Worm (Caenorhabditis elegans) whole organism, L3 larva: ENCODE measurements around the gene cids-1.

Experiments used
- R02D3.7 ChIP-seq: fragments of 150-350 bp; optimal IDR thresholded peaks from 2 replicates; lab custom pipeline; 2014; ENCODE audit warnings: missing biosample characterization, missing genetic modification characterization
- aly-2 ChIP-seq: fragments of 150-350 bp; optimal IDR thresholded peaks from 2 replicates; lab custom pipeline; 2014; ENCODE audit warnings: missing biosample characterization, missing genetic modification characterization
- ama-1 ChIP-seq: fragments of 150-350 bp; optimal IDR thresholded peaks from 2 replicates; lab custom pipeline; 2018
- ceh-16 ChIP-seq: sonication (generic microtip); optimal IDR thresholded peaks from 2 replicates; lab custom pipeline; 2017; ENCODE audit warnings: missing biosample characterization, missing genetic modification characterization
- ceh-82 ChIP-seq: fragments of 150-350 bp; optimal IDR thresholded peaks from 2 replicates; lab custom pipeline; 2014; ENCODE audit warnings: missing biosample characterization, missing genetic modification characterization
- ceh-9 ChIP-seq: sonication (generic microtip); optimal IDR thresholded peaks from 2 replicates; lab custom pipeline; 2018; ENCODE audit warnings: missing biosample characterization, missing genetic modification characterization
- daf-12 ChIP-seq: fragments of 150-350 bp; optimal IDR thresholded peaks from 2 replicates; lab custom pipeline; 2014; ENCODE audit warnings: missing biosample characterization, missing genetic modification reagents, missing genetic modification characterization
- egl-27 ChIP-seq: sonication (generic microtip); optimal IDR thresholded peaks from 4 replicates; lab custom pipeline; 2017; ENCODE audit warnings: missing biosample characterization, missing genetic modification reagents, missing genetic modification characterization
- egl-5 ChIP-seq: fragments of 150-350 bp; optimal IDR thresholded peaks from 2 replicates; lab custom pipeline; 2017; ENCODE audit warnings: missing biosample characterization, missing genetic modification reagents, missing genetic modification characterization, inconsistent platforms
- elt-1 ChIP-seq: fragments of 150-350 bp; optimal IDR thresholded peaks from 2 replicates; lab custom pipeline; 2014; ENCODE audit warnings: missing biosample characterization, missing genetic modification characterization
- elt-2 ChIP-seq: sonication (generic microtip); optimal IDR thresholded peaks from 2 replicates; lab custom pipeline; 2016; ENCODE audit warnings: missing genetic modification reagents, mild to moderate bottlenecking, missing genetic modification characterization, missing compliant biosample characterization
- elt-3 ChIP-seq, 3 experiments: fragments of 150-350 bp in 1 of 3; sonication (generic microtip) in 2 of 3; optimal IDR thresholded peaks; 2 replicates in 2 of 3; 4 replicates in 1 of 3; lab custom pipeline; 2014 to 2017; ENCODE audit warnings: missing biosample characterization in 3 of 3, missing genetic modification characterization in 3 of 3
- eor-1 ChIP-seq, 2 experiments: fragments of 150-350 bp; optimal IDR thresholded peaks; 2 replicates each; lab custom pipeline; 2014 to 2018; ENCODE audit warnings: missing biosample characterization in 2 of 2, missing genetic modification characterization in 2 of 2
- fkh-10 ChIP-seq: sonication (generic microtip); optimal IDR thresholded peaks from 2 replicates; lab custom pipeline; 2017; ENCODE audit warnings: missing biosample characterization, missing genetic modification reagents, missing genetic modification characterization
- fkh-2 ChIP-seq: fragments of 150-350 bp; optimal IDR thresholded peaks from 2 replicates; lab custom pipeline; 2014; ENCODE audit warnings: missing biosample characterization, missing genetic modification reagents, missing genetic modification characterization
- fos-1 ChIP-seq: fragments of 150-350 bp; optimal IDR thresholded peaks from 2 replicates; lab custom pipeline; 2014; ENCODE audit warnings: missing biosample characterization, missing genetic modification characterization
- hmg-11 ChIP-seq: sonication (generic microtip); optimal IDR thresholded peaks from 2 replicates; lab custom pipeline; 2016; ENCODE audit warnings: missing genetic modification characterization, missing compliant biosample characterization
- jun-1 ChIP-seq: fragments of 150-350 bp; optimal IDR thresholded peaks from 2 replicates; lab custom pipeline; 2014; ENCODE audit warnings: missing biosample characterization, missing genetic modification reagents, missing genetic modification characterization
- lin-15B ChIP-seq: fragments of 150-350 bp; optimal IDR thresholded peaks from 2 replicates; lab custom pipeline; 2014; ENCODE audit warnings: missing biosample characterization, missing genetic modification characterization
- lin-39 ChIP-seq: fragments of 150-350 bp; optimal IDR thresholded peaks from 2 replicates; lab custom pipeline; 2018; ENCODE audit warnings: missing biosample characterization, missing genetic modification reagents, missing genetic modification characterization
- lsy-12 ChIP-seq: sonication (generic microtip); optimal IDR thresholded peaks from 2 replicates; lab custom pipeline; 2016; ENCODE audit warnings: mild to moderate bottlenecking, missing genetic modification characterization, missing compliant biosample characterization
- mdl-1 ChIP-seq: fragments of 150-350 bp; optimal IDR thresholded peaks from 2 replicates; lab custom pipeline; 2014; ENCODE audit warnings: missing biosample characterization, missing genetic modification characterization
- nfya-1 ChIP-seq: sonication (generic microtip); optimal IDR thresholded peaks from 2 replicates; lab custom pipeline; 2017; ENCODE audit warnings: missing genetic modification characterization, mild to moderate bottlenecking, missing compliant biosample characterization, antibody characterized with exemption, moderate library complexity; ENCODE audit not compliant: insufficient read depth
- nhr-11 ChIP-seq: fragments of 150-350 bp; optimal IDR thresholded peaks from 2 replicates; lab custom pipeline; 2014; ENCODE audit warnings: missing biosample characterization, missing genetic modification characterization
- nhr-12 ChIP-seq: fragments of 150-350 bp; optimal IDR thresholded peaks from 2 replicates; lab custom pipeline; 2014; ENCODE audit warnings: missing biosample characterization, missing genetic modification characterization
- nhr-23 ChIP-seq: fragments of 150-350 bp; optimal IDR thresholded peaks from 2 replicates; lab custom pipeline; 2014; ENCODE audit warnings: missing biosample characterization, missing genetic modification reagents, missing genetic modification characterization
- nhr-237 ChIP-seq: fragments of 150-350 bp; optimal IDR thresholded peaks from 2 replicates; lab custom pipeline; 2014; ENCODE audit warnings: missing biosample characterization, missing genetic modification characterization
- nhr-25 ChIP-seq: sonication (generic microtip); optimal IDR thresholded peaks from 2 replicates; lab custom pipeline; 2017; ENCODE audit warnings: missing biosample characterization, missing genetic modification characterization
- nhr-28 ChIP-seq: fragments of 150-350 bp; optimal IDR thresholded peaks from 2 replicates; lab custom pipeline; 2014; ENCODE audit warnings: missing biosample characterization, missing genetic modification characterization
- nhr-43 ChIP-seq: sonication (generic microtip); optimal IDR thresholded peaks from 2 replicates; lab custom pipeline; 2016; ENCODE audit warnings: mild to moderate bottlenecking, missing genetic modification characterization, missing compliant biosample characterization; ENCODE audit not compliant: poor library complexity, severe bottlenecking
- nhr-76 ChIP-seq: fragments of 150-350 bp; sonication (generic microtip); optimal IDR thresholded peaks from 5 replicates; lab custom pipeline; 2014; ENCODE audit warnings: missing biosample characterization, missing genetic modification characterization
- nhr-77 ChIP-seq: fragments of 150-350 bp; optimal IDR thresholded peaks from 2 replicates; lab custom pipeline; 2014; ENCODE audit warnings: missing biosample characterization, missing genetic modification characterization
- pha-4 ChIP-seq: fragments of 150-350 bp; optimal IDR thresholded peaks from 2 replicates; lab custom pipeline; 2014; ENCODE audit warnings: missing biosample characterization, missing genetic modification reagents, missing genetic modification characterization
- pqm-1 ChIP-seq: fragments of 150-350 bp; optimal IDR thresholded peaks from 2 replicates; lab custom pipeline; 2017; ENCODE audit warnings: missing biosample characterization, missing genetic modification characterization, inconsistent platforms
- sea-2 ChIP-seq: fragments of 150-350 bp; sonication (generic microtip); optimal IDR thresholded peaks from 4 replicates; lab custom pipeline; 2014; ENCODE audit warnings: missing biosample characterization, missing genetic modification reagents, missing genetic modification characterization
- skn-1 ChIP-seq: fragments of 150-350 bp; optimal IDR thresholded peaks from 2 replicates; lab custom pipeline; 2014; ENCODE audit warnings: missing biosample characterization, missing genetic modification characterization
- snpc-4 ChIP-seq: fragments of 150-350 bp; optimal IDR thresholded peaks from 2 replicates; lab custom pipeline; 2014; ENCODE audit warnings: missing biosample characterization, missing genetic modification characterization
- tbx-2 ChIP-seq: sonication (generic microtip); optimal IDR thresholded peaks from 2 replicates; lab custom pipeline; 2016; ENCODE audit warnings: mild to moderate bottlenecking, missing genetic modification characterization, missing compliant biosample characterization
- unc-39 ChIP-seq: sonication (generic microtip); optimal IDR thresholded peaks from 4 replicates; lab custom pipeline; 2017; ENCODE audit warnings: missing biosample characterization, missing genetic modification characterization
- unc-62 ChIP-seq: fragments of 150-350 bp; sonication (generic microtip); optimal IDR thresholded peaks from 4 replicates; lab custom pipeline; 2014; ENCODE audit warnings: missing biosample characterization, missing genetic modification reagents, missing genetic modification characterization
- zag-1 ChIP-seq: fragments of 150-350 bp; optimal IDR thresholded peaks from 2 replicates; lab custom pipeline; 2014; ENCODE audit warnings: missing biosample characterization, missing genetic modification characterization
- ztf-11 ChIP-seq: fragments of 150-350 bp; optimal IDR thresholded peaks from 2 replicates; lab custom pipeline; 2014; ENCODE audit warnings: missing biosample characterization, missing genetic modification characterization
- ztf-4 ChIP-seq: fragments of 150-350 bp; optimal IDR thresholded peaks from 2 replicates; lab custom pipeline; 2014; ENCODE audit warnings: missing biosample characterization, missing genetic modification characterization

cids-1 gene

DNA sequence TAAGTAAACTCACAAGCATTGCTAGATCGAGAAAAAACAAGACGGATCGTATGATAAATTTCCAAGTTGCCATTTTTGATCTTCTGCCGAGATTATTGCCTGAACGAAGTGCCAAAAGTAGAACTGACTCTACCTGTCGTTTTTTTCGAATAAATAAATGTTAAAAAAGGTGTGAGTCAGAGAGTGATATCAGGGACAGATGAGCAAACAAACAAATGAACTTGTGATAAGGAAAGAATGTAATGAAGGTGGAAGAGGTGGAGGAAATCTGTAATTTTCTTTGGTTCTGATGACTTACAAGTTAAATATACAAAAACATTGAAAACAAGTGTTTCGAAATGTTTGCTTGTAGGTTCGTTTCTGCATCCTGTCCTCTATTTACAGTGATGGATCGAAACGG, 4.9 kb upstream of the cids-1 start, which contains the start of gene tsp-1:
Gene tsp-1 (minus strand): TSS at position 99 of the 400 bp plus-strand sequence.
- TF ChIP-seq ceh-16 (tag; lab: Kevin White, UChicago) (no peak), elt-2 (tag; lab: Kevin White, UChicago) (peak; percentile 35), unc-39 (no peak), snpc-4 (no peak), nhr-76 (tag; lab: Kevin White, UChicago) (no peak), pha-4 (tag; lab: Kevin White, UChicago) (peak; percentile 21), nhr-11 (tag; lab: Kevin White, UChicago) (no peak), fkh-2 (tag; lab: Kevin White, UChicago) (no peak), pqm-1 (tag; lab: Kevin White, UChicago) (peak; percentile 39), ceh-9 (no peak)
- TF ChIP-seq, all 47 proteins: peak for 3

DNA sequence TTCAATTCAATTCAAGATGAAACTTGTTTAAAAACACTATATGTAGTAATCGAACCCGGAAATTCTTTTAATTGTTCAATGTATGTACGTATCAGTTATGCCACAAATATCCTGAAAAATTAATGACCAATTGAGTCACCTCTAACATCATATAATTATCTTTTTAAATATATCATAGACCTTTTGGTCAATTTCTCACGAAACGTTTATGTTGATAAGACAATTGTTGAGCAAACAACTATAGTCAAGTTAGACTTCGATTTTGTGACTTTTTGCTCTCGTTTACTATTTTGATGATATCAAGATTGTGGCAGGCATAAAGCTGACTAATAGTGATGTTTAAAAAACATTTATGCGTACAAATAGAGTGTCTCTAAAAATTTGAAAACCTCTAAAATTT, 4.0 kb upstream of the cids-1 start:
- no peak for TF ChIP-seq nhr-28 (tag; lab: Kevin White, UChicago)
- TF ChIP-seq pqm-1 (tag; lab: Kevin White, UChicago): peak; percentile 83
- no peak for TF ChIP-seq nhr-25
- peak; percentile 57 for TF ChIP-seq elt-2 (tag; lab: Kevin White, UChicago)
- TF ChIP-seq nhr-11 (tag; lab: Kevin White, UChicago): no peak
- TF ChIP-seq, all 47 proteins: peak for 2

DNA sequence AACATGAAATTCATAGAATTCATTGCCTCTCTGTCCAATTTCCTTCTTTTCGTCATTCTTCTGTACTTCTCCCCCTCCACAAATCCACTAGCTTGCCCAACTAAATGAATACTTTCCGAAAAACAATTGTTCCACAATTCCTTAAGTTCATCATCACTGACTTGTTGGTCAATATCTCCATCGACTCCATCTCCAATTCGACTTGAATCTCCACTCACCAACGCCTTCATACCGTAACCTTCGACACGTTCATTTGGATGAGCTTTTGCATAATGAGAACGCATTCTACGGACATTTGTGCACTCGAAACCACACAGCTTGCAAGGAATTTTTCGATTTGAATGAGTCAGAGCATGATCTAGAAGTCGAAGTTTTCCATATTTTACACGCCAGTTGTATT, 3.3 kb upstream of the cids-1 start:
- no peak for TF ChIP-seq lin-15B (tag; lab: Kevin White, UChicago)
- no peak for TF ChIP-seq nhr-11 (tag; lab: Kevin White, UChicago)
- TF ChIP-seq lin-39: no peak
- no peak for TF ChIP-seq elt-2 (tag; lab: Kevin White, UChicago)
- no peak for TF ChIP-seq ama-1
- TF ChIP-seq tbx-2 (tag; lab: Kevin White, UChicago): no peak
- no peak for TF ChIP-seq unc-62 (GFP tag; lab: Kevin White, UChicago)
- TF ChIP-seq fkh-2 (tag; lab: Kevin White, UChicago): no peak
- no peak for TF ChIP-seq lsy-12 (tag; lab: Kevin White, UChicago)
- no peak for TF ChIP-seq nhr-237 (tag; lab: Kevin White, UChicago)
- no peak for TF ChIP-seq elt-3 (tag; optimal IDR thresholded peaks at IDR 0.05; lab: Kevin White, UChicago)
- no peak for TF ChIP-seq nhr-12 (tag; lab: Kevin White, UChicago)
- TF ChIP-seq snpc-4: no peak
- no peak for TF ChIP-seq sea-2 (GFP tag; lab: Kevin White, UChicago)
- no peak for TF ChIP-seq hmg-11 (tag; lab: Kevin White, UChicago)
- TF ChIP-seq nhr-43 (tag; lab: Kevin White, UChicago): no peak

DNA sequence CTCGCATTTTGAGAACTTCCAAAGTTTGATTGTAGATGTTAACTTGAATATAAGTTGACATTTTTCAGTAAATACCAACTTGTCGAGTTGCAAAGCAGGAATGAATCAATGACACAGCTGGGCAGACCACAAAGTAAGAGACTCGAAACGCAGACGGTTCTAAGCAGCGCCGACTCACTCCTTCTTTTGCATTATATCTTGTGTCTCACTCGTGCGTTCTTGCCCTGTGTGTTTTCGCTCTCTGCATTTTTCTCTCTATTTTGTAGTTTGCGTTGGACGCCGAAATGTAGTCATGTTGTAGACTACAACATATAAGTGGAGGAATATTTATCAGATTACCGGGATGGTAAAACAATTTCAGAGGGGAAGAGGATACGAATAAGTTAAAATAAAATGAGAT, 1.4 kb upstream of the cids-1 start, which contains the start of gene C02F5.12:
Gene C02F5.12 (minus strand): TSS at position 221 of the 400 bp plus-strand sequence.
- TF ChIP-seq nhr-12 (tag; lab: Kevin White, UChicago) (no peak), nhr-43 (tag; lab: Kevin White, UChicago) (no peak), ama-1 (peak; percentile 80), nhr-25 (peak; percentile 26), zag-1 (tag; lab: Kevin White, UChicago) (no peak), nhr-237 (tag; lab: Kevin White, UChicago) (no peak), ceh-16 (tag; lab: Kevin White, UChicago) (no peak), nfya-1 (tag; lab: Kevin White, UChicago) (peak; percentile 59), egl-27 (tag; lab: Kevin White, UChicago) (no peak), pqm-1 (tag; lab: Kevin White, UChicago) (peak; percentile 22), aly-2 (tag; lab: Kevin White, UChicago) (no peak), ceh-9 (no peak), egl-5 (tag; lab: Kevin White, UChicago) (no peak), lsy-12 (tag; lab: Kevin White, UChicago) (peak; percentile 4), daf-12 (tag; lab: Kevin White, UChicago) (no peak), eor-1 (tag; optimal IDR thresholded peaks at IDR 0.05; lab: Kevin White, UChicago) (no peak), nhr-77 (tag; lab: Kevin White, UChicago) (no peak), fkh-10 (GFP tag; lab: Kevin White, UChicago) (no peak), sea-2 (GFP tag; lab: Kevin White, UChicago) (no peak), elt-3 (tag; optimal IDR thresholded peaks at IDR 0.05; lab: Kevin White, UChicago) (no peak), elt-2 (tag; lab: Kevin White, UChicago) (peak; percentile 43), lin-39 (no peak), fkh-2 (tag; lab: Kevin White, UChicago) (no peak), R02D3.7 (tag; lab: Kevin White, UChicago) (no peak), unc-39 (no peak), unc-62 (GFP tag; lab: Kevin White, UChicago) (no peak), tbx-2 (tag; lab: Kevin White, UChicago) (no peak), nhr-23 (peak; percentile 17), ztf-4 (tag; lab: Kevin White, UChicago) (no peak), pha-4 (tag; lab: Kevin White, UChicago) (peak; percentile 72), nhr-76 (tag; lab: Kevin White, UChicago) (no peak), ztf-11 (tag; lab: Kevin White, UChicago) (no peak), snpc-4 (no peak), mdl-1 (tag; lab: Kevin White, UChicago) (no peak), elt-1 (tag; lab: Kevin White, UChicago) (no peak), fos-1 (tag; lab: Kevin White, UChicago) (no peak), skn-1 (tag; lab: Kevin White, UChicago) (no peak), nhr-28 (tag; lab: Kevin White, UChicago) (no peak), ceh-82 (tag; lab: Kevin White, UChicago) (no peak), jun-1 (tag; lab: Kevin White, UChicago) (no peak), hmg-11 (tag; lab: Kevin White, UChicago) (peak; percentile 24)
